Worm (Caenorhabditis elegans) whole organism, L1 larva: ENCODE measurements around the gene W09G12.7.

Experiments used
- C04F5.9 ChIP-seq: sonication (generic microtip); optimal IDR thresholded peaks from 2 replicates; lab custom pipeline; 2016; ENCODE audit warnings: missing genetic modification characterization, missing compliant biosample characterization
- C16A3.4 ChIP-seq: fragments of 150-350 bp; optimal IDR thresholded peaks from 2 replicates; lab custom pipeline; 2014; ENCODE audit warnings: missing biosample characterization, missing genetic modification characterization
- C34B4.2 ChIP-seq: sonication (generic microtip); optimal IDR thresholded peaks from 2 replicates; lab custom pipeline; 2017; ENCODE audit warnings: mild to moderate bottlenecking, missing genetic modification characterization, missing compliant biosample characterization
- F16B12.6 ChIP-seq: fragments of 150-350 bp; optimal IDR thresholded peaks from 2 replicates; lab custom pipeline; 2014; ENCODE audit warnings: missing biosample characterization, missing genetic modification characterization
- Y116A8C.19 ChIP-seq: sonication (generic microtip); optimal IDR thresholded peaks from 2 replicates; lab custom pipeline; 2016; ENCODE audit warnings: missing compliant biosample characterization, missing genetic modification characterization, borderline replicate concordance
- aly-2 ChIP-seq: fragments of 150-350 bp; optimal IDR thresholded peaks from 2 replicates; lab custom pipeline; 2014; ENCODE audit warnings: missing biosample characterization, missing genetic modification characterization
- blmp-1 ChIP-seq: fragments of 150-350 bp; optimal IDR thresholded peaks from 2 replicates; lab custom pipeline; 2014; ENCODE audit warnings: missing biosample characterization, missing genetic modification characterization
- ceh-63 ChIP-seq: fragments of 200-800 bp; sonication (Bioruptor generic); optimal IDR thresholded peaks from 2 replicates; lab custom pipeline; 2018; ENCODE audit warnings: mild to moderate bottlenecking, missing genetic modification characterization, missing compliant biosample characterization
- ceh-8 ChIP-seq: fragments of 200-800 bp; sonication (Bioruptor generic); optimal IDR thresholded peaks from 2 replicates; lab custom pipeline; 2018; ENCODE audit warnings: mild to moderate bottlenecking, missing genetic modification characterization, moderate library complexity, missing compliant biosample characterization
- ceh-82 ChIP-seq, 3 experiments: fragments of 150-350 bp in 1 of 3; sonication (generic microtip) in 2 of 3; optimal IDR thresholded peaks; 2 replicates each; lab custom pipeline; 2014 to 2017; ENCODE audit warnings: missing biosample characterization in 3 of 3, missing genetic modification characterization in 3 of 3
- ceh-88 ChIP-seq: fragments of 200-800 bp; sonication (Bioruptor generic); IDR thresholded peaks from 2 replicates; pipeline ENCODE4 v1.3.6; 2022; ENCODE audit warnings: missing genetic modification characterization, missing compliant biosample characterization
- ceh-90 ChIP-seq: sonication (generic microtip); optimal IDR thresholded peaks from 2 replicates; lab custom pipeline; 2016; ENCODE audit warnings: missing genetic modification characterization, missing compliant biosample characterization
- dpl-1 ChIP-seq, 3 experiments: fragments of 150-350 bp in 2 of 3; sonication (generic microtip) in 1 of 3; optimal IDR thresholded peaks; 2 replicates each; lab custom pipeline; 2014 to 2017; ENCODE audit warnings: missing biosample characterization in 3 of 3, missing genetic modification characterization in 3 of 3, missing genetic modification reagents in 3 of 3
- dsc-1 ChIP-seq: sonication (generic microtip); optimal IDR thresholded peaks from 2 replicates; lab custom pipeline; 2016; ENCODE audit warnings: mild to moderate bottlenecking, missing genetic modification characterization, missing compliant biosample characterization
- efl-1 ChIP-seq, 4 experiments: fragments of 150-350 bp; optimal IDR thresholded peaks in 3 of 4; peaks in 1 of 4; 1 replicate in 1 of 4; 2 replicates in 3 of 4; lab custom pipeline; 2014; ENCODE audit warnings: missing biosample characterization in 2 of 4, missing genetic modification characterization in 2 of 4, missing genetic modification reagents in 2 of 4
- efl-3 ChIP-seq: fragments of 200-800 bp; sonication (Bioruptor generic); optimal IDR thresholded peaks from 2 replicates; lab custom pipeline; 2018; ENCODE audit warnings: mild to moderate bottlenecking, missing genetic modification characterization, missing compliant biosample characterization
- elt-2 ChIP-seq: sonication (generic microtip); optimal IDR thresholded peaks from 2 replicates; lab custom pipeline; 2016; ENCODE audit warnings: missing genetic modification characterization, mild to moderate bottlenecking, inconsistent platforms, missing compliant biosample characterization, missing genetic modification reagents
- ets-5 ChIP-seq: fragments of 200-800 bp; sonication (Bioruptor generic); IDR thresholded peaks from 2 replicates; pipeline ENCODE4 v1.3.6; 2022; ENCODE audit warnings: missing genetic modification characterization, missing compliant biosample characterization
- hlh-17 ChIP-seq: fragments of 200-800 bp; sonication (Bioruptor generic); optimal IDR thresholded peaks from 2 replicates; lab custom pipeline; 2018; ENCODE audit warnings: missing genetic modification characterization, mild to moderate bottlenecking, missing compliant biosample characterization, moderate library complexity, borderline replicate concordance
- hlh-4 ChIP-seq: sonication (generic microtip); optimal IDR thresholded peaks from 2 replicates; lab custom pipeline; 2016; ENCODE audit warnings: mild to moderate bottlenecking, missing genetic modification characterization, missing compliant biosample characterization
- isw-1 ChIP-seq: fragments of 200-800 bp; sonication (Bioruptor generic); IDR thresholded peaks from 2 replicates; pipeline ENCODE4 v1.3.6; 2022; ENCODE audit warnings: missing genetic modification characterization, missing compliant biosample characterization
- jun-1 ChIP-seq: fragments of 150-350 bp; optimal IDR thresholded peaks from 2 replicates; lab custom pipeline; 2014; ENCODE audit warnings: missing biosample characterization, missing genetic modification reagents, missing genetic modification characterization
- lin-15B ChIP-seq: fragments of 150-350 bp; sonication (generic microtip); optimal IDR thresholded peaks from 3 replicates; lab custom pipeline; 2014; ENCODE audit warnings: missing biosample characterization, missing genetic modification characterization
- lin-35 ChIP-seq, 2 experiments: fragments of 150-350 bp; optimal IDR thresholded peaks; 2 replicates each; lab custom pipeline; 2014; ENCODE audit warnings: missing biosample characterization in 2 of 2, missing genetic modification characterization in 2 of 2, missing genetic modification reagents in 2 of 2
- lir-3 ChIP-seq: sonication (generic microtip); optimal IDR thresholded peaks from 2 replicates; lab custom pipeline; 2016; ENCODE audit warnings: mild to moderate bottlenecking, missing genetic modification characterization, moderate library complexity, missing compliant biosample characterization; ENCODE audit not compliant: poor library complexity
- nhr-20 ChIP-seq: sonication (generic microtip); optimal IDR thresholded peaks from 2 replicates; lab custom pipeline; 2016; ENCODE audit warnings: mild to moderate bottlenecking, missing genetic modification characterization, missing compliant biosample characterization
- nhr-28 ChIP-seq: fragments of 150-350 bp; optimal IDR thresholded peaks from 2 replicates; lab custom pipeline; 2014; ENCODE audit warnings: missing biosample characterization, missing genetic modification characterization
- nhr-47 ChIP-seq: sonication (generic microtip); optimal IDR thresholded peaks from 2 replicates; lab custom pipeline; 2016; ENCODE audit warnings: mild to moderate bottlenecking, missing genetic modification characterization, moderate library complexity, missing compliant biosample characterization
- nhr-77 ChIP-seq: fragments of 150-350 bp; optimal IDR thresholded peaks from 2 replicates; lab custom pipeline; 2014; ENCODE audit warnings: missing biosample characterization, missing genetic modification characterization
- nhr-84 ChIP-seq: sonication (generic microtip); optimal IDR thresholded peaks from 2 replicates; lab custom pipeline; 2017; ENCODE audit warnings: missing biosample characterization, missing genetic modification characterization
- nhr-85 ChIP-seq: sonication (generic microtip); peaks from one replicate; lab custom pipeline; 2016; ENCODE audit warnings: missing genetic modification characterization, inconsistent platforms, missing compliant biosample characterization
- pqm-1 ChIP-seq: sonication (generic microtip); optimal IDR thresholded peaks from 3 replicates; lab custom pipeline; 2017; ENCODE audit warnings: missing biosample characterization, missing genetic modification characterization
- skn-1 ChIP-seq: fragments of 150-350 bp; optimal IDR thresholded peaks from 2 replicates; lab custom pipeline; 2014; ENCODE audit warnings: missing biosample characterization, missing genetic modification characterization
- snpc-4 ChIP-seq: fragments of 150-350 bp; optimal IDR thresholded peaks from 2 replicates; lab custom pipeline; 2014; ENCODE audit warnings: missing biosample characterization, missing genetic modification characterization
- snu-23 ChIP-seq: sonication (generic microtip); optimal IDR thresholded peaks from 2 replicates; lab custom pipeline; 2016; ENCODE audit warnings: missing genetic modification characterization, missing compliant biosample characterization
- sox-4 ChIP-seq: sonication (generic microtip); optimal IDR thresholded peaks from 2 replicates; lab custom pipeline; 2016; ENCODE audit warnings: missing genetic modification characterization, missing compliant biosample characterization
- sptf-1 ChIP-seq: fragments of 150-350 bp; optimal IDR thresholded peaks from 2 replicates; lab custom pipeline; 2014; ENCODE audit warnings: missing biosample characterization, missing genetic modification characterization
- unc-30 ChIP-seq: sonication (generic microtip); optimal IDR thresholded peaks from 2 replicates; lab custom pipeline; 2017; ENCODE audit warnings: missing biosample characterization, missing genetic modification characterization
- unc-86 ChIP-seq: sonication (generic microtip); optimal IDR thresholded peaks from 2 replicates; lab custom pipeline; 2016; ENCODE audit warnings: missing genetic modification characterization, missing compliant biosample characterization
- ztf-11 ChIP-seq, 2 experiments: sonication (generic microtip); optimal IDR thresholded peaks; 2 replicates each; lab custom pipeline; 2016 to 2017; ENCODE audit warnings: missing genetic modification characterization in 2 of 2, missing biosample characterization in 1 of 2, missing compliant biosample characterization in 1 of 2

The W09G12.7 gene

ce11 chrIV:1255632-1256031 lies 26.8 kb downstream of the W09G12.7 start, which contains the start of gene clec-167:
TSS of gene clec-167 (minus strand) at chrIV:1255732.
- TF ChIP-seq ceh-8: no peak
- TF ChIP-seq sptf-1 (tag; lab: Kevin White, UChicago): no peak

ce11 chrIV:1256723-1257122 lies 27.8 kb downstream of the W09G12.7 start, which contains the start of gene clec-168:
TSS of gene clec-168 (plus strand) at chrIV:1256969.
- TF ChIP-seq sptf-1 (tag; lab: Kevin White, UChicago) (no peak), nhr-47 (tag; lab: Kevin White, UChicago) (no peak), unc-86 (no peak), elt-2 (tag; lab: Kevin White, UChicago) (peak; percentile 78), snu-23 (GFP tag; lab: Kevin White, UChicago) (no peak), jun-1 (peak; percentile 11), nhr-85 (tag; lab: Kevin White, UChicago) (no peak), blmp-1 (tag; lab: Kevin White, UChicago) (no peak), ceh-88 (GFP tag; lab: Robert Waterston, UW) (no peak), C16A3.4 (tag; lab: Kevin White, UChicago) (no peak), isw-1 (no peak), sox-4 (tag; lab: Kevin White, UChicago) (no peak)

ce11 chrIV:1260474-1260873 lies 31.6 kb downstream of the W09G12.7 start:
- no peak for TF ChIP-seq hlh-4
- no peak for TF ChIP-seq Y116A8C.19 (tag; lab: Kevin White, UChicago)
- TF ChIP-seq dpl-1 (GFP tag; optimal IDR thresholded peaks at IDR 0.05; lab: Kevin White, UChicago): no peak
- no peak for TF ChIP-seq skn-1 (tag; lab: Kevin White, UChicago)
- no peak for TF ChIP-seq efl-1 (optimal IDR thresholded peaks at IDR 0.05; lab: Kevin White, UChicago)
- TF ChIP-seq efl-1 (GFP tag; optimal IDR thresholded peaks at IDR 0.05 in 1 of 2; lab: Kevin White, UChicago): peak in 1 of 2 experiments; percentile 27
- no peak for TF ChIP-seq nhr-20 (tag; lab: Kevin White, UChicago)
- no peak for TF ChIP-seq ceh-90 (tag; lab: Kevin White, UChicago)
- no peak for TF ChIP-seq hlh-17 (GFP tag; lab: Kevin White, UChicago)
- TF ChIP-seq elt-2 (tag; lab: Kevin White, UChicago): peak; percentile 37
- no peak for TF ChIP-seq efl-3 (GFP tag; lab: Kevin White, UChicago)
- TF ChIP-seq aly-2 (tag; lab: Kevin White, UChicago): no peak
- no peak for TF ChIP-seq C34B4.2 (tag; lab: Kevin White, UChicago)
- no peak for TF ChIP-seq ceh-63 (GFP tag; lab: Kevin White, UChicago)
- no peak for TF ChIP-seq pqm-1
- no peak for TF ChIP-seq C04F5.9 (tag; lab: Kevin White, UChicago)
- TF ChIP-seq isw-1: no peak
- peak; percentile 53 for TF ChIP-seq snpc-4 (tag; lab: Kevin White, UChicago)
- no peak for TF ChIP-seq snu-23 (GFP tag; lab: Kevin White, UChicago)
- no peak for TF ChIP-seq ztf-11 (tag; optimal IDR thresholded peaks at IDR 0.05; lab: Kevin White, UChicago)
- no peak for TF ChIP-seq nhr-84
- TF ChIP-seq nhr-47 (tag; lab: Kevin White, UChicago): no peak
- no peak for TF ChIP-seq dsc-1

- TF ChIP-seq lin-35 (GFP tag; optimal IDR thresholded peaks at IDR 0.05; lab: Kevin White, UChicago) (no peak), efl-1 (optimal IDR thresholded peaks at IDR 0.05; lab: Kevin White, UChicago) (no peak), efl-1 (GFP tag; optimal IDR thresholded peaks at IDR 0.05 in 1 of 2; lab: Kevin White, UChicago) (peak in 1 of 2 experiments; percentile 48)
- TF ChIP-seq, all 84 proteins: peak for 1
Measured at ce11 chrIV:1261024-1261423, 32.1 kb downstream of the W09G12.7 start, which contains the start of gene clec-169. TSS of gene clec-169 (plus strand) at chrIV:1261324.

ce11 chrIV:1261930-1262329 lies 33.0 kb downstream of the W09G12.7 start:
- TF ChIP-seq snu-23 (GFP tag; lab: Kevin White, UChicago) (no peak), nhr-28 (tag; lab: Kevin White, UChicago) (no peak), ceh-82 (tag; optimal IDR thresholded peaks at IDR 0.05; lab: Kevin White, UChicago) (no peak), nhr-77 (tag; lab: Kevin White, UChicago) (no peak), ceh-63 (GFP tag; lab: Kevin White, UChicago) (no peak), Y116A8C.19 (tag; lab: Kevin White, UChicago) (no peak), lir-3 (tag; lab: Kevin White, UChicago) (no peak), C34B4.2 (tag; lab: Kevin White, UChicago) (no peak), lin-15B (tag; lab: Kevin White, UChicago) (no peak), ets-5 (GFP tag; lab: Robert Waterston, UW) (no peak), efl-3 (GFP tag; lab: Kevin White, UChicago) (no peak), ceh-8 (no peak), F16B12.6 (tag; lab: Kevin White, UChicago) (no peak), unc-30 (no peak), pqm-1 (no peak)
